Worm (Caenorhabditis elegans) whole organism, early embryonic: ENCODE results near the gene R01H2.4.

Experiments
- B0310.2 ChIP-seq: sonication (generic microtip); optimal IDR thresholded peaks from 2 replicates; lab custom pipeline; 2016; ENCODE audit warnings: mild to moderate bottlenecking, missing genetic modification characterization, missing compliant biosample characterization
- F13C5.2 ChIP-seq: sonication (generic microtip); optimal IDR thresholded peaks from 2 replicates; lab custom pipeline; 2017; ENCODE audit warnings: mild to moderate bottlenecking, missing genetic modification characterization, inconsistent platforms, missing compliant biosample characterization
- aly-1 ChIP-seq: sonication (generic microtip); optimal IDR thresholded peaks from 2 replicates; lab custom pipeline; 2016; ENCODE audit warnings: missing genetic modification characterization, missing compliant biosample characterization
- ama-1 ChIP-seq: fragments of 150-350 bp; optimal IDR thresholded peaks from 2 replicates; lab custom pipeline; 2014
- ceh-36 ChIP-seq: sonication (generic microtip); optimal IDR thresholded peaks from 2 replicates; lab custom pipeline; 2016; ENCODE audit warnings: missing genetic modification characterization, inconsistent platforms, missing compliant biosample characterization
- ets-7 ChIP-seq: sonication (generic microtip); optimal IDR thresholded peaks from 2 replicates; lab custom pipeline; 2016; ENCODE audit warnings: missing genotype, missing genetic modification characterization, missing compliant biosample characterization
- flt-1 ChIP-seq: fragments of 200-800 bp; sonication (Bioruptor generic); IDR thresholded peaks from 2 replicates; pipeline ENCODE4 v1.3.6; 2022; ENCODE audit warnings: missing genetic modification characterization, missing compliant biosample characterization
- hnd-1 ChIP-seq: sonication (generic microtip); optimal IDR thresholded peaks from 2 replicates; lab custom pipeline; 2016; ENCODE audit warnings: missing genetic modification characterization, missing compliant biosample characterization
- pes-1 ChIP-seq: fragments of 200-800 bp; sonication (Bioruptor generic); IDR thresholded peaks from 2 replicates; pipeline ENCODE4 v1.3.6; 2022; ENCODE audit warnings: missing genetic modification reagents, missing genetic modification characterization, missing compliant biosample characterization
- sea-1 ChIP-seq: fragments of 200-800 bp; sonication (Bioruptor generic); conservative IDR thresholded peaks from 2 replicates; pipeline ENCODE4 v1.3.6; 2022; ENCODE audit warnings: missing genetic modification characterization, missing compliant biosample characterization
- tbx-11 ChIP-seq: fragments of 200-800 bp; sonication (Bioruptor generic); IDR thresholded peaks from 2 replicates; pipeline ENCODE4 v1.3.6; 2022; ENCODE audit warnings: missing genetic modification characterization, missing compliant biosample characterization
- tbx-37 ChIP-seq: fragments of 200-800 bp; sonication (Bioruptor generic); conservative IDR thresholded peaks from 2 replicates; pipeline ENCODE4 v1.3.6; 2022; ENCODE audit warnings: missing genetic modification reagents, missing genetic modification characterization, missing compliant biosample characterization
- tra-4 ChIP-seq: sonication (generic microtip); optimal IDR thresholded peaks from 2 replicates; lab custom pipeline; 2017; ENCODE audit warnings: missing genetic modification characterization, missing compliant biosample characterization

- TF ChIP-seq tbx-11 (GFP tag; lab: Robert Waterston, UW) (no peak), pes-1 (GFP tag; lab: Robert Waterston, UW) (no peak), sea-1 (GFP tag; lab: Robert Waterston, UW) (no peak), ama-1 (lab: Kevin White, UChicago) (no peak), F13C5.2 (tag; lab: Kevin White, UChicago) (no peak), flt-1 (GFP tag; lab: Robert Waterston, UW) (no peak), hnd-1 (no peak), ets-7 (tag; lab: Kevin White, UChicago) (no peak), tra-4 (tag; lab: Kevin White, UChicago) (no peak), aly-1 (tag; lab: Kevin White, UChicago) (no peak), ceh-36 (tag; lab: Kevin White, UChicago) (no peak), tbx-37 (no peak), B0310.2 (tag; lab: Kevin White, UChicago) (no peak)
Measured at ce11 chrIII:7068520-7069113, 4.5 kb upstream of the R01H2.4 start, which contains the start of the genes ubc-18 and R01H2.8.
